Fruit fly (Drosophila melanogaster): Measurements from ENCODE around the gene D19B.

Gene D19B

dm6 chr3L:6192822-6193555, 8.3 kb upstream of the D19B start, which contains the start of the genes Sf3b6 and Tnpo:
Gene Sf3b6 (minus strand): TSS chr3L:6193179.
Gene Tnpo (plus strand): TSS chr3L:6193480.
- TF ChIP-seq usp (GFP tag; optimal IDR thresholded peaks at IDR 0.05) (no peak), Dll (optimal IDR thresholded peaks at IDR 0.05) (no peak), EcR (GFP tag; optimal IDR thresholded peaks at IDR 0.05) (no peak), psq (optimal IDR thresholded peaks at IDR 0.05) (no peak), pan (optimal IDR thresholded peaks at IDR 0.05) (no peak), CG8478 (optimal IDR thresholded peaks at IDR 0.05) (no peak)

dm6 chr3L:6188995-6189927, 4.5 kb upstream of the D19B start, which contains the start of the genes D19A and CG7386:
Gene D19A (minus strand): TSS chr3L:6189123.
Gene CG7386 (plus strand): TSS chr3L:6189745.
- TF ChIP-seq usp (GFP tag; optimal IDR thresholded peaks at IDR 0.05) (no peak), CG8478 (optimal IDR thresholded peaks at IDR 0.05) (no peak), Dll (optimal IDR thresholded peaks at IDR 0.05) (no peak), EcR (GFP tag; optimal IDR thresholded peaks at IDR 0.05) (no peak), psq (optimal IDR thresholded peaks at IDR 0.05) (no peak), pan (optimal IDR thresholded peaks at IDR 0.05) (no peak)

dm6 chr3L:6181776-6182175, 2.9 kb downstream of the D19B start, which contains the start of gene CG10274:
Gene CG10274 (minus strand): TSS chr3L:6181829.
- no peak for TF ChIP-seq usp (GFP tag; optimal IDR thresholded peaks at IDR 0.05)
- TF ChIP-seq EcR (GFP tag; optimal IDR thresholded peaks at IDR 0.05), result no peak
- no peak for TF ChIP-seq psq (optimal IDR thresholded peaks at IDR 0.05)
- no peak for TF ChIP-seq CG8478 (optimal IDR thresholded peaks at IDR 0.05)
- TF ChIP-seq Dll (optimal IDR thresholded peaks at IDR 0.05), result no peak
- no peak for TF ChIP-seq pan (optimal IDR thresholded peaks at IDR 0.05)

- no peak for TF ChIP-seq EcR (GFP tag; optimal IDR thresholded peaks at IDR 0.05)
- TF ChIP-seq psq (optimal IDR thresholded peaks at IDR 0.05), result no peak
- TF ChIP-seq pan (optimal IDR thresholded peaks at IDR 0.05), result no peak
- no peak for TF ChIP-seq usp (GFP tag; optimal IDR thresholded peaks at IDR 0.05)
- TF ChIP-seq CG8478 (optimal IDR thresholded peaks at IDR 0.05), result no peak
- no peak for TF ChIP-seq Dll (optimal IDR thresholded peaks at IDR 0.05)
Measured at dm6 chr3L:6173826-6174255, 10.9 kb downstream of the D19B start, which contains the start of the genes fmt and CG7376. Gene fmt (minus strand): TSS chr3L:6173880. Gene CG7376 (plus strand): TSS chr3L:6174248.

- TF ChIP-seq psq (optimal IDR thresholded peaks at IDR 0.05) (no peak), Dll (optimal IDR thresholded peaks at IDR 0.05) (no peak), EcR (GFP tag; optimal IDR thresholded peaks at IDR 0.05) (no peak), CG8478 (optimal IDR thresholded peaks at IDR 0.05) (no peak), pan (optimal IDR thresholded peaks at IDR 0.05) (no peak)
Measured at dm6 chr3L:6162483-6163128, 22.1 kb downstream of the D19B start, which contains the start of gene Prdm13. Gene Prdm13 (plus strand): TSS chr3L:6163127.

- no peak for TF ChIP-seq EcR (GFP tag; optimal IDR thresholded peaks at IDR 0.05)
- no peak for TF ChIP-seq Dll (optimal IDR thresholded peaks at IDR 0.05)
- no peak for TF ChIP-seq usp (GFP tag; optimal IDR thresholded peaks at IDR 0.05)
- TF ChIP-seq CG8478 (optimal IDR thresholded peaks at IDR 0.05), result no peak
- no peak for TF ChIP-seq psq (optimal IDR thresholded peaks at IDR 0.05)
- no peak for TF ChIP-seq pan (optimal IDR thresholded peaks at IDR 0.05)
Measured at dm6 chr3L:6161997-6162396, 22.7 kb downstream of the D19B start.

dm6 chr3L:6160514-6160913, 24.2 kb downstream of the D19B start, which contains the start of gene Cpr65Az:
Gene Cpr65Az (plus strand): TSS chr3L:6160814.
- no peak for TF ChIP-seq CG8478 (optimal IDR thresholded peaks at IDR 0.05)
- no peak for TF ChIP-seq Dll (optimal IDR thresholded peaks at IDR 0.05)
- TF ChIP-seq pan (optimal IDR thresholded peaks at IDR 0.05), result no peak
- TF ChIP-seq usp (GFP tag; optimal IDR thresholded peaks at IDR 0.05), result no peak
- no peak for TF ChIP-seq EcR (GFP tag; optimal IDR thresholded peaks at IDR 0.05)
- TF ChIP-seq psq (optimal IDR thresholded peaks at IDR 0.05), result no peak

- TF ChIP-seq usp (GFP tag; optimal IDR thresholded peaks at IDR 0.05) (no peak), Dll (optimal IDR thresholded peaks at IDR 0.05) (no peak), CG8478 (optimal IDR thresholded peaks at IDR 0.05) (no peak), pan (optimal IDR thresholded peaks at IDR 0.05) (no peak), EcR (GFP tag; optimal IDR thresholded peaks at IDR 0.05) (no peak), psq (optimal IDR thresholded peaks at IDR 0.05) (no peak)
Measured at dm6 chr3L:6159863-6160262, 24.9 kb downstream of the D19B start.

dm6 chr3L:6158530-6158929, 26.2 kb downstream of the D19B start, which contains the start of gene Cpr65Ay:
Gene Cpr65Ay (minus strand): TSS chr3L:6158630.
- TF ChIP-seq pan (optimal IDR thresholded peaks at IDR 0.05) (no peak), Dll (optimal IDR thresholded peaks at IDR 0.05) (no peak), EcR (GFP tag; optimal IDR thresholded peaks at IDR 0.05) (no peak)

- TF ChIP-seq usp (GFP tag; optimal IDR thresholded peaks at IDR 0.05) (no peak), EcR (GFP tag; optimal IDR thresholded peaks at IDR 0.05) (no peak), psq (optimal IDR thresholded peaks at IDR 0.05) (no peak), pan (optimal IDR thresholded peaks at IDR 0.05) (no peak), CG8478 (optimal IDR thresholded peaks at IDR 0.05) (no peak), Dll (optimal IDR thresholded peaks at IDR 0.05) (no peak)
Measured at dm6 chr3L:6157327-6158032, 27.2 kb downstream of the D19B start, which contains the start of gene CG13297. Gene CG13297 (minus strand): TSS chr3L:6157377.
